Fruit fly (Drosophila melanogaster): ENCODE measurements around the gene CG8209.

Gene CG8209

DNA sequence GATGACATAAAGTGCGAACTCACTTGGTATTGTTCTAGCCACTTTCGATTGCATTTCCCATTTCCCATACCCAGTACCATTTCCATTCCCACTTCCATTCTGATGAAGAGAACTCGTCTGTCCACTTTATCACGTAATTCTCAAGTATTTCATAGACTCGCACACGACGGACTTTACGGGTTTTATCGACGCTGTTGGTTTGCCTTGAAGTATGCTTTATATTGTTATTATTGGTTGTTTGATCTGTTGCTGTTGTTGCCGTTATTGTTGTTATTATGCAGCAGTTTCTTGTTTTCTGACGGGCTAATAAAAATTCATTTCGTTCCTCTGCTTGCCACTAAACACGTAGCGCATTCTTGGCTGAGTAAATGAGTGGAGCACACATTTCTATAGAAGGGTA, 23.6 kb upstream of the CG8209 start (continued):
- TF ChIP-seq ro (GFP tag; IDR thresholded peaks at IDR 0.05) (no peak), CG7928 (GFP tag; optimal IDR thresholded peaks at IDR 0.05) (no peak), Pdp1 (GFP tag; optimal IDR thresholded peaks at IDR 0.05) (peak in 1 of 2 experiments; percentile 21), mam (GFP tag; optimal IDR thresholded peaks at IDR 0.05) (no peak), Doc2 (GFP tag; IDR thresholded peaks at IDR 0.05) (no peak), Tbp (GFP tag; optimal IDR thresholded peaks at IDR 0.05) (no peak), Ets65A (GFP tag) (peak; percentile 12), Rfx (GFP tag; IDR thresholded peaks at IDR 0.05) (no peak), ap (GFP tag; IDR thresholded peaks at IDR 0.05) (no peak), CG17802 (tag; optimal IDR thresholded peaks at IDR 0.05) (no peak), CG1647 (GFP tag; optimal IDR thresholded peaks at IDR 0.05) (no peak), CG17568 (GFP tag; optimal IDR thresholded peaks at IDR 0.05) (no peak), Neu2 (GFP tag; optimal IDR thresholded peaks at IDR 0.05; ENCODE audit: borderline replicate concordance) (no peak), CG6654 (GFP tag; optimal IDR thresholded peaks at IDR 0.05) (no peak), Taf1 (GFP tag; IDR thresholded peaks at IDR 0.05) (no peak), schlank (tag; optimal IDR thresholded peaks at IDR 0.05) (no peak), GATAe (GFP tag; conservative IDR thresholded peaks at IDR 0.05) (no peak), CG3726 (GFP tag; IDR thresholded peaks at IDR 0.05) (no peak), cg (GFP tag; optimal IDR thresholded peaks at IDR 0.05) (no peak), tll (GFP tag; optimal IDR thresholded peaks at IDR 0.05) (no peak), Scr (GFP tag; IDR thresholded peaks at IDR 0.05; ENCODE audit: partially characterized antibody) (no peak), gt (GFP tag; IDR thresholded peaks at IDR 0.05) (no peak), CG32772 (GFP tag; IDR thresholded peaks at IDR 0.05) (no peak), gem (tag; optimal IDR thresholded peaks at IDR 0.05) (no peak), D19B (GFP tag; optimal IDR thresholded peaks at IDR 0.05) (no peak), CG5953 (GFP tag; IDR thresholded peaks at IDR 0.05) (no peak)

DNA sequence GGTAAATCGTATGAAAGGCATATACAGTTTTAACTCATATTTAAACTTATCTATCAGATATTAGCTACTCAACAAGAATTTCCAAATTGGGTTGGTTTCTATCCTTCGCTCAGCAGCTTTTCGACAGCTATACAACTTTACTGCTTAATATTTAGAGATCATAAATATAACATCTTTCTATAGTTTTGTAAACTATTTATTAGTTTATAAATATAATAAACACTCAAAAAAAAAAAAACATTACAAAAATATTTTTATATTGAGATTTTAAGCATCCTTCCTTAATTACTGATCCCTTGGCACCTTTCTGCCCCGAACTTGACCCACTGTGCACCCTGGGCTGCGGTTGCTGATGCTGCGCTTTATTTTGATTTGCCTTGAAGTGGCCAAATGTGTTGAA, 23.2 kb upstream of the CG8209 start:
- TF ChIP-seq Ets65A (GFP tag) (no peak), gce (GFP tag; IDR thresholded peaks at IDR 0.05) (no peak), dmrt11E (tag; optimal IDR thresholded peaks at IDR 0.05) (peak; percentile 69), Stat92E (GFP tag; optimal IDR thresholded peaks at IDR 0.05) (no peak), D19A (tag; optimal IDR thresholded peaks at IDR 0.05) (peak; percentile 47), Ssrp (tag; optimal IDR thresholded peaks at IDR 0.05) (peak; percentile 41), unc-4 (GFP tag; IDR thresholded peaks at IDR 0.05; ENCODE audit: partially characterized antibody) (no peak), Optix (GFP tag; IDR thresholded peaks at IDR 0.05) (no peak), CG10565 (GFP tag; optimal IDR thresholded peaks at IDR 0.05) (no peak), dmrt99B (tag; optimal IDR thresholded peaks at IDR 0.05) (peak; percentile 42), CG6689 (GFP tag; IDR thresholded peaks at IDR 0.05) (0 out of 2 replicates have a peak, but pooled peaks have one; percentile 39), CG17829 (tag; optimal IDR thresholded peaks at IDR 0.05) (peak; percentile 45), CG2678 (tag; optimal IDR thresholded peaks at IDR 0.05) (peak; percentile 50), ind (GFP tag; optimal IDR thresholded peaks at IDR 0.05) (peak; percentile 24), unpg (GFP tag; optimal IDR thresholded peaks at IDR 0.05) (no peak), Nf-YA (GFP tag; IDR thresholded peaks at IDR 0.05) (no peak), Xrp1 (GFP tag; IDR thresholded peaks at IDR 0.05) (peak; percentile 46; the same call in 1 of the 2 replicates), sqz (GFP tag; optimal IDR thresholded peaks at IDR 0.05) (no peak), CG12299 (tag; optimal IDR thresholded peaks at IDR 0.05) (no peak), BEAF-32 (GFP tag; optimal IDR thresholded peaks at IDR 0.05) (no peak), esg (GFP tag; conservative IDR thresholded peaks at IDR 0.05) (no peak), gem (tag; optimal IDR thresholded peaks at IDR 0.05) (peak; percentile 57), ato (GFP tag; IDR thresholded peaks at IDR 0.05; ENCODE audit: partially characterized antibody) (no peak), CG12391 (tag; optimal IDR thresholded peaks at IDR 0.05) (peak; percentile 36), Blimp-1 (GFP tag; optimal IDR thresholded peaks at IDR 0.05) (peak; percentile 5), PHDP (tag; optimal IDR thresholded peaks at IDR 0.05) (peak; percentile 7), Hr3 (GFP tag; optimal IDR thresholded peaks at IDR 0.05) (peak; percentile 6)
